Worm (Caenorhabditis elegans) whole organism, L2 larva: ENCODE data around the gene E04F6.4.

Source experiments
- C34F6.9 ChIP-seq: fragments of 150-350 bp; optimal IDR thresholded peaks from 2 replicates; lab custom pipeline; 2014; ENCODE audit warnings: missing biosample characterization, missing genetic modification characterization
- F13H6.1 ChIP-seq: sonication (generic microtip); optimal IDR thresholded peaks from 2 replicates; lab custom pipeline; 2016; ENCODE audit warnings: missing genetic modification characterization, missing compliant biosample characterization
- R02D3.7 ChIP-seq: fragments of 150-350 bp; optimal IDR thresholded peaks from 2 replicates; lab custom pipeline; 2014; ENCODE audit warnings: missing biosample characterization, missing genetic modification characterization
- Y55F3AM.14 ChIP-seq: fragments of 200-800 bp; sonication (Bioruptor generic); optimal IDR thresholded peaks from 2 replicates; lab custom pipeline; 2018; ENCODE audit warnings: mild to moderate bottlenecking, missing genetic modification characterization, missing compliant biosample characterization
- ZK546.5 ChIP-seq: sonication (generic microtip); optimal IDR thresholded peaks from 2 replicates; lab custom pipeline; 2017; ENCODE audit warnings: missing biosample characterization, missing genetic modification characterization
- alr-1 ChIP-seq: fragments of 150-350 bp; optimal IDR thresholded peaks from 2 replicates; lab custom pipeline; 2014; ENCODE audit warnings: missing biosample characterization, missing genetic modification characterization
- aly-2 ChIP-seq: fragments of 150-350 bp; optimal IDR thresholded peaks from 2 replicates; lab custom pipeline; 2014; ENCODE audit warnings: missing biosample characterization, missing genetic modification characterization
- ama-1 ChIP-seq: fragments of 150-350 bp; optimal IDR thresholded peaks from 2 replicates; lab custom pipeline; 2018; ENCODE audit warnings: inconsistent platforms
- blmp-1 ChIP-seq: sonication (generic microtip); optimal IDR thresholded peaks from 2 replicates; lab custom pipeline; 2017; ENCODE audit warnings: missing genetic modification characterization, mild to moderate bottlenecking, missing compliant biosample characterization, antibody characterized with exemption, moderate library complexity; ENCODE audit not compliant: insufficient read depth
- ceh-16 ChIP-seq: fragments of 150-350 bp; optimal IDR thresholded peaks from 2 replicates; lab custom pipeline; 2014; ENCODE audit warnings: missing biosample characterization, missing genetic modification characterization
- ceh-82 ChIP-seq: fragments of 150-350 bp; optimal IDR thresholded peaks from 2 replicates; lab custom pipeline; 2014; ENCODE audit warnings: missing biosample characterization, missing genetic modification characterization
- crh-2 ChIP-seq: sonication (generic microtip); optimal IDR thresholded peaks from 2 replicates; lab custom pipeline; 2017; ENCODE audit warnings: missing biosample characterization, missing genetic modification characterization
- dmd-4 ChIP-seq: sonication (generic microtip); optimal IDR thresholded peaks from 2 replicates; lab custom pipeline; 2017; ENCODE audit warnings: missing biosample characterization, missing genetic modification characterization
- egl-27 ChIP-seq: sonication (generic microtip); optimal IDR thresholded peaks from 3 replicates; lab custom pipeline; 2017; ENCODE audit warnings: missing biosample characterization, missing genetic modification reagents, missing genetic modification characterization
- elt-1 ChIP-seq: fragments of 150-350 bp; optimal IDR thresholded peaks from 2 replicates; lab custom pipeline; 2014; ENCODE audit warnings: missing biosample characterization, missing genetic modification characterization
- elt-3 ChIP-seq: sonication (generic microtip); optimal IDR thresholded peaks from 2 replicates; lab custom pipeline; 2017; ENCODE audit warnings: missing biosample characterization, missing genetic modification characterization
- fos-1 ChIP-seq: fragments of 150-350 bp; optimal IDR thresholded peaks from 2 replicates; lab custom pipeline; 2014; ENCODE audit warnings: missing biosample characterization, missing genetic modification characterization
- gmeb-1 ChIP-seq: fragments of 150-350 bp; optimal IDR thresholded peaks from 2 replicates; lab custom pipeline; 2014; ENCODE audit warnings: missing biosample characterization, missing genetic modification characterization
- lin-11 ChIP-seq: fragments of 150-350 bp; sonication (generic microtip); optimal IDR thresholded peaks from 2 replicates; lab custom pipeline; 2014; ENCODE audit warnings: missing biosample characterization, missing genetic modification characterization, inconsistent platforms, mixed read lengths
- lin-13 ChIP-seq: fragments of 150-350 bp; optimal IDR thresholded peaks from 2 replicates; lab custom pipeline; 2014; ENCODE audit warnings: missing biosample characterization, missing genetic modification reagents, missing genetic modification characterization
- lin-39 ChIP-seq: fragments of 150-350 bp; optimal IDR thresholded peaks from 2 replicates; lab custom pipeline; 2014; ENCODE audit warnings: missing biosample characterization, missing genetic modification reagents, missing genetic modification characterization
- lsy-2 ChIP-seq, 2 experiments: fragments of 150-350 bp in 1 of 2; sonication (generic microtip) in 1 of 2; optimal IDR thresholded peaks; 2 replicates each; lab custom pipeline; 2014 to 2017; ENCODE audit warnings: missing biosample characterization in 2 of 2, missing genetic modification characterization in 2 of 2
- mab-5 ChIP-seq: fragments of 150-350 bp; optimal IDR thresholded peaks from 2 replicates; lab custom pipeline; 2014; ENCODE audit warnings: missing biosample characterization, missing genetic modification characterization
- mbf-1 ChIP-seq: sonication (generic microtip); optimal IDR thresholded peaks from 2 replicates; lab custom pipeline; 2017; ENCODE audit warnings: missing biosample characterization, missing genetic modification characterization
- mdl-1 ChIP-seq, 2 experiments: fragments of 150-350 bp in 1 of 2; sonication (generic microtip) in 1 of 2; optimal IDR thresholded peaks; 2 replicates each; lab custom pipeline; 2017; ENCODE audit warnings: missing biosample characterization in 2 of 2, missing genetic modification characterization in 2 of 2
- nhr-10 ChIP-seq: sonication (generic microtip); optimal IDR thresholded peaks from 2 replicates; lab custom pipeline; 2017; ENCODE audit warnings: missing biosample characterization, missing genetic modification characterization
- nhr-11 ChIP-seq: fragments of 150-350 bp; optimal IDR thresholded peaks from 2 replicates; lab custom pipeline; 2014; ENCODE audit warnings: missing biosample characterization, missing genetic modification characterization
- nhr-12 ChIP-seq: fragments of 150-350 bp; optimal IDR thresholded peaks from 2 replicates; lab custom pipeline; 2014; ENCODE audit warnings: missing biosample characterization, missing genetic modification characterization
- nhr-129 ChIP-seq: fragments of 150-350 bp; optimal IDR thresholded peaks from 2 replicates; lab custom pipeline; 2014; ENCODE audit warnings: missing biosample characterization, missing genetic modification characterization
- nhr-21 ChIP-seq: fragments of 150-350 bp; optimal IDR thresholded peaks from 2 replicates; lab custom pipeline; 2014; ENCODE audit warnings: missing biosample characterization, missing genetic modification characterization
- nhr-23 ChIP-seq: fragments of 150-350 bp; optimal IDR thresholded peaks from 2 replicates; lab custom pipeline; 2014; ENCODE audit warnings: missing biosample characterization, missing genetic modification reagents, missing genetic modification characterization
- nhr-237 ChIP-seq: fragments of 150-350 bp; optimal IDR thresholded peaks from 2 replicates; lab custom pipeline; 2014; ENCODE audit warnings: missing biosample characterization, missing genetic modification characterization
- nhr-25 ChIP-seq: fragments of 150-350 bp; sonication (generic microtip); optimal IDR thresholded peaks from 3 replicates; lab custom pipeline; 2014; ENCODE audit warnings: missing biosample characterization, missing genetic modification characterization
- nhr-6 ChIP-seq: fragments of 150-350 bp; optimal IDR thresholded peaks from 2 replicates; lab custom pipeline; 2014; ENCODE audit warnings: missing biosample characterization, missing genetic modification characterization
- nhr-77 ChIP-seq: fragments of 150-350 bp; optimal IDR thresholded peaks from 2 replicates; lab custom pipeline; 2014; ENCODE audit warnings: missing biosample characterization, missing genetic modification characterization
- peb-1 ChIP-seq: fragments of 150-350 bp; optimal IDR thresholded peaks from 2 replicates; lab custom pipeline; 2014; ENCODE audit warnings: missing biosample characterization, missing genetic modification characterization
- sem-4 ChIP-seq: fragments of 150-350 bp; optimal IDR thresholded peaks from 2 replicates; lab custom pipeline; 2014; ENCODE audit warnings: missing biosample characterization, missing genetic modification reagents, missing genetic modification characterization
- skn-1 ChIP-seq: sonication (generic microtip); optimal IDR thresholded peaks from 2 replicates; lab custom pipeline; 2017; ENCODE audit warnings: missing biosample characterization, missing genetic modification characterization
- sma-3 ChIP-seq: sonication (generic microtip); optimal IDR thresholded peaks from 2 replicates; lab custom pipeline; 2016; ENCODE audit warnings: missing genetic modification reagents, missing genetic modification characterization, missing compliant biosample characterization
- sma-9 ChIP-seq, 2 experiments: fragments of 150-350 bp in 1 of 2; sonication (generic microtip) in 1 of 2; optimal IDR thresholded peaks; 2 replicates each; lab custom pipeline; 2014 to 2016; ENCODE audit warnings: missing genetic modification characterization in 2 of 2, mild to moderate bottlenecking in 1 of 2, missing biosample characterization in 1 of 2, missing compliant biosample characterization in 1 of 2, missing genetic modification reagents in 1 of 2, moderate library complexity in 1 of 2
- snpc-4 ChIP-seq: fragments of 150-350 bp; optimal IDR thresholded peaks from 2 replicates; lab custom pipeline; 2014; ENCODE audit warnings: missing biosample characterization, missing genetic modification characterization
- unc-39 ChIP-seq: fragments of 150-350 bp; optimal IDR thresholded peaks from 2 replicates; lab custom pipeline; 2014; ENCODE audit warnings: missing biosample characterization, missing genetic modification characterization
- unc-55 ChIP-seq: fragments of 150-350 bp; sonication (generic microtip); optimal IDR thresholded peaks from 3 replicates; lab custom pipeline; 2014; ENCODE audit warnings: missing biosample characterization, missing genetic modification reagents, missing genetic modification characterization
- unc-62 ChIP-seq: fragments of 150-350 bp; optimal IDR thresholded peaks from 2 replicates; lab custom pipeline; 2014; ENCODE audit warnings: missing biosample characterization, missing genetic modification reagents, missing genetic modification characterization
- zag-1 ChIP-seq: fragments of 150-350 bp; optimal IDR thresholded peaks from 2 replicates; lab custom pipeline; 2014; ENCODE audit warnings: missing biosample characterization, missing genetic modification characterization
- ztf-1 ChIP-seq: fragments of 200-800 bp; sonication (Bioruptor generic); conservative IDR thresholded peaks from 2 replicates; pipeline ENCODE4 v1.3.6; 2022; ENCODE audit warnings: missing genetic modification characterization, missing compliant biosample characterization
- ztf-11 ChIP-seq: sonication (generic microtip); optimal IDR thresholded peaks from 2 replicates; lab custom pipeline; 2017; ENCODE audit warnings: missing biosample characterization, missing genetic modification characterization
- ztf-4 ChIP-seq: fragments of 150-350 bp; optimal IDR thresholded peaks from 2 replicates; lab custom pipeline; 2014; ENCODE audit warnings: missing biosample characterization, missing genetic modification characterization

E04F6.4 gene

DNA sequence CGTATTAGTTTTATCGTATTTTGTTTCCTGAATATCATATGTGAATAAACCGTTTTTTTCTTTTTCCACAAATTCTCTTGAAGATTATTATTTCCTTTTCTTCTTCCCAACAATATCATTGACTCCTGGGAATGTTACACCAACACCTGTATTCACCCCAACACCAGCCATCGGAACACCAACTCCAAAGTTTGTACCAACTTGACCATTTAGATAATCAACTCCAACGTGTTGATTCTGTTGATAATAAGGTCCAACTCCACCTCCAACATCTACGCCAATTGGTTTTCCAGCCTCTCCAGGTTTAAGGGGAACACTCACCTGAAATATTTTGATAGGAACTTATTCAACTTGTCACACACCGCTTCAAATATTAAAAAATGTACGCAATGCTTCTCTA is 8.2 kb downstream of the E04F6.4 start:
- TF ChIP-seq R02D3.7 (tag; lab: Kevin White, UChicago) (no peak), crh-2 (tag; lab: Kevin White, UChicago) (peak; percentile 32)
- TF ChIP-seq, all 48 proteins: peak for 1

DNA sequence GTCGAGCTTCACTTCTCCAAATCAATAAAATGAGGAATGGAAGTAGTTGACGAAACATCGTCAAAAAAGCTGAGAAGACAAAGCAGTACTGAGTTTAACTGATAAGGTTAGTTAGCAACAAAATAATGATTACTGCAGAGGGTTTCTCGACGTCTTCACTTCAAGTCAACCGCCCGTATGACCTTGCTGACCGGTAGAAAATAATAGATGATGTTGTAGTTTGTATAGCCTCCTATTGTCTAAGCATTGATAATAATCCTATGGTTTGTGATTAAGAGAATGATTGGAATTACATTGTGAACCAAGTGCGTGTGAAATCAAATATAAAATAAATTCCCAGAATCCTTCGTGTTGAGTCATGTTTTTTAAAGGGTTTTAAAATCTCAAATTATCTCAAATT is 10.1 kb downstream of the E04F6.4 start, which contains the start of gene E04F6.6:
Gene E04F6.6, minus strand, starts transcription at position 258 of the 400 bp plus-strand sequence.
- no peak for TF ChIP-seq nhr-237
- TF ChIP-seq ztf-1: no peak
- no peak for TF ChIP-seq blmp-1 (tag; lab: Kevin White, UChicago)

DNA sequence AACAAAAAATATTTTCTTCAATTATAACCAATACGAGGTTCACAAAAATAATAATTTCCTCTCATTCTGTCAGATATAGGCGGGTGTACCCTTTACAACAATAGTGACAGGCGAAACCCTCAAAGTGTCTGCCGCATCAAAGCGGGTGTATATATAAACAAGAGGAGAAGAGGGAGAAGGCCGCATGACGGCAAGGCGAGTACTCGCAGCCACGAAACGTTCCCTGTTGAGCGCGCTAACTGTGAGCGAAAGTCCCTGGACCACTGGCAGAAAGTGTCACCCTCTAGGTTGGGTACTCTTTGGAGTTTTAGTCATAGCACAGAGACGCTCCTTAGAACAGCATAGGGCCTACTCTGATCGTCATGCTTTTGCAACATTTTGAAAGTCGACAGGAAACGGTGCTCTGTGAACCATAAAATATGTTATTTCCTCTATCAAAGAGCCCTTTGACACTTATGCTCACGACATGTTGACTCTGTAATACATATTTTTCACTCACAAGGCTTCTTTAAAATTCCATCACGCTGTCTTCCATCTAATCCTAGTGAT is 10.9 kb downstream of the E04F6.4 start, which contains the start of gene pcrg-1:
Gene pcrg-1, plus strand, starts transcription at position 499 of the 549 bp plus-strand sequence.
- TF ChIP-seq aly-2 (tag; lab: Kevin White, UChicago) (no peak), lin-11 (tag; lab: Kevin White, UChicago) (peak; percentile 55), elt-3 (tag; lab: Kevin White, UChicago) (no peak), ama-1 (no peak), lin-13 (GFP tag; lab: Kevin White, UChicago) (peak; percentile 67), nhr-237 (no peak), mab-5 (tag; lab: Kevin White, UChicago) (peak; percentile 9), ceh-82 (tag; lab: Kevin White, UChicago) (no peak), nhr-77 (tag; lab: Kevin White, UChicago) (peak; percentile 8), zag-1 (tag; lab: Kevin White, UChicago) (no peak), skn-1 (tag; lab: Kevin White, UChicago) (no peak), ZK546.5 (tag; lab: Kevin White, UChicago) (no peak), unc-39 (no peak), nhr-11 (no peak), peb-1 (no peak), fos-1 (tag; lab: Kevin White, UChicago) (peak; percentile 15), ztf-4 (peak; percentile 75), nhr-6 (tag; lab: Kevin White, UChicago) (no peak), mdl-1 (tag; optimal IDR thresholded peaks at IDR 0.05; lab: Kevin White, UChicago) (peak in 1 of 2 experiments; percentile 8), nhr-10 (tag; lab: Kevin White, UChicago) (no peak), C34F6.9 (tag; lab: Kevin White, UChicago) (peak; percentile 64), alr-1 (tag; lab: Kevin White, UChicago) (no peak), sma-9 (GFP tag; optimal IDR thresholded peaks at IDR 0.05; lab: Kevin White, UChicago) (peak; percentile 94), sma-9 (tag; optimal IDR thresholded peaks at IDR 0.05; lab: Kevin White, UChicago) (no peak), sma-3 (peak; percentile 86), Y55F3AM.14 (GFP tag; lab: Kevin White, UChicago) (peak; percentile 87), mbf-1 (tag; lab: Kevin White, UChicago) (no peak), ceh-16 (tag; lab: Kevin White, UChicago) (no peak), blmp-1 (tag; lab: Kevin White, UChicago) (peak; percentile 9), nhr-25 (tag; lab: Kevin White, UChicago) (no peak), F13H6.1 (peak; percentile 74), snpc-4 (peak; percentile 99), lin-39 (tag; lab: Kevin White, UChicago) (no peak), sem-4 (tag; lab: Kevin White, UChicago) (no peak), lsy-2 (tag; optimal IDR thresholded peaks at IDR 0.05; lab: Kevin White, UChicago) (peak; percentile 55 to 79), elt-1 (tag; lab: Kevin White, UChicago) (no peak), ztf-1 (no peak), gmeb-1 (tag; lab: Kevin White, UChicago) (peak; percentile 72), nhr-21 (tag; lab: Kevin White, UChicago) (peak; percentile 78), nhr-12 (tag; lab: Kevin White, UChicago) (no peak), egl-27 (tag; lab: Kevin White, UChicago) (peak; percentile 60), ztf-11 (tag; lab: Kevin White, UChicago) (no peak), dmd-4 (tag; lab: Kevin White, UChicago) (no peak), unc-62 (GFP tag; lab: Kevin White, UChicago) (no peak), nhr-129 (tag; lab: Kevin White, UChicago) (peak; percentile 76), nhr-23 (tag; lab: Kevin White, UChicago) (no peak), crh-2 (tag; lab: Kevin White, UChicago) (peak; percentile 44), unc-55 (GFP tag; lab: Kevin White, UChicago) (peak; percentile 61), R02D3.7 (tag; lab: Kevin White, UChicago) (no peak)
